Fruit fly (Drosophila melanogaster) whole organism, embryonic: ENCODE data around the gene Lcp65Ag2.

Experiments
- Atf6 ChIP-seq: fragments of 200-800 bp; sonication (Bioruptor generic); IDR thresholded peaks from 2 replicates; pipeline ENCODE4 v1.3.6; 2022; ENCODE audit warnings: missing biosample characterization, missing genetic modification characterization
- Bteb2 ChIP-seq: fragments of 200-800 bp; sonication (Bioruptor generic); optimal IDR thresholded peaks from 2 replicates; lab custom pipeline; 2016; ENCODE audit warnings: missing biosample characterization, missing genetic modification characterization
- CG10274 ChIP-seq: fragments of 200-800 bp; sonication (Bioruptor generic); optimal IDR thresholded peaks from 3 replicates; lab custom pipeline; 2017; ENCODE audit warnings: missing biosample characterization, mild to moderate bottlenecking, missing genetic modification characterization
- CG10431 ChIP-seq: fragments of 200-800 bp; sonication (Bioruptor generic); optimal IDR thresholded peaks from 3 replicates; lab custom pipeline; 2018; ENCODE audit warnings: missing biosample characterization, mild to moderate bottlenecking, missing genetic modification characterization
- CG10565 ChIP-seq: fragments of 200-800 bp; sonication (Bioruptor generic); optimal IDR thresholded peaks from 3 replicates; lab custom pipeline; 2016; ENCODE audit warnings: missing biosample characterization, mild to moderate bottlenecking, missing genetic modification characterization
- CG10654 ChIP-seq: fragments of 200-800 bp; sonication (Bioruptor generic); optimal IDR thresholded peaks from 2 replicates; lab custom pipeline; 2016; ENCODE audit warnings: missing biosample characterization, missing genetic modification characterization
- CG11456 ChIP-seq: fragments of 200-800 bp; sonication (Bioruptor generic); IDR thresholded peaks from 3 replicates; pipeline ENCODE4 v1.3.6; 2022; ENCODE audit warnings: missing biosample characterization, missing genetic modification characterization
- CG14965 ChIP-seq: fragments of 200-800 bp; sonication (Bioruptor generic); optimal IDR thresholded peaks from 2 replicates; lab custom pipeline; 2016; ENCODE audit warnings: missing biosample characterization, missing genetic modification characterization, borderline replicate concordance
- CG16863 ChIP-seq: fragments of 200-800 bp; sonication (Bioruptor generic); optimal IDR thresholded peaks from 3 replicates; lab custom pipeline; 2016; ENCODE audit warnings: missing biosample characterization, missing genetic modification characterization
- CG17328 ChIP-seq: fragments of 200-800 bp; sonication (Bioruptor generic); IDR thresholded peaks from 2 replicates; pipeline ENCODE4 v1.3.6; 2022; ENCODE audit warnings: missing biosample characterization, missing genetic modification characterization
- CG17361 ChIP-seq: fragments of 200-800 bp; sonication (Bioruptor generic); IDR thresholded peaks from 3 replicates; pipeline ENCODE4 v1.3.6; 2022; ENCODE audit warnings: missing biosample characterization, missing genetic modification characterization
- CG18599 ChIP-seq: fragments of 200-800 bp; sonication (Bioruptor generic); optimal IDR thresholded peaks from 3 replicates; lab custom pipeline; 2017; ENCODE audit warnings: missing biosample characterization, missing genetic modification characterization, mild to moderate bottlenecking, moderate library complexity, missing genetic modification reagents
- CG18764 ChIP-seq: fragments of 200-800 bp; sonication (Bioruptor generic); optimal IDR thresholded peaks from 3 replicates; lab custom pipeline; 2016; ENCODE audit warnings: missing biosample characterization, missing genetic modification characterization
- CG2120 ChIP-seq: fragments of 200-800 bp; sonication (Bioruptor generic); optimal IDR thresholded peaks from 3 replicates; lab custom pipeline; 2016; ENCODE audit warnings: missing biosample characterization, missing genetic modification characterization
- CG2199 ChIP-seq: fragments of 200-800 bp; sonication (Bioruptor generic); IDR thresholded peaks from 3 replicates; pipeline ENCODE4 v1.3.6; 2022; ENCODE audit warnings: missing biosample characterization, missing genetic modification characterization
- CG3281 ChIP-seq: fragments of 200-800 bp; sonication (Bioruptor generic); optimal IDR thresholded peaks from 3 replicates; lab custom pipeline; 2017; ENCODE audit warnings: missing biosample characterization, mild to moderate bottlenecking, missing genetic modification characterization
- CG33213 ChIP-seq: fragments of 200-800 bp; sonication (Bioruptor generic); optimal IDR thresholded peaks from 3 replicates; lab custom pipeline; 2016; ENCODE audit warnings: missing biosample characterization, missing genetic modification characterization
- CG3407 ChIP-seq: fragments of 200-800 bp; sonication (Bioruptor generic); optimal IDR thresholded peaks from 2 replicates; lab custom pipeline; 2018; ENCODE audit warnings: missing biosample characterization, mild to moderate bottlenecking, missing genetic modification characterization
- CG4730 ChIP-seq: fragments of 200-800 bp; sonication (Bioruptor generic); IDR thresholded peaks from 2 replicates; pipeline ENCODE4 v1.3.6; 2022; ENCODE audit warnings: missing biosample characterization, missing genetic modification characterization
- D19A ChIP-seq: fragments of 200-800 bp; optimal IDR thresholded peaks from 3 replicates; lab custom pipeline; 2019; ENCODE audit warnings: missing biosample characterization, mild to moderate bottlenecking, missing genetic modification characterization, moderate library complexity
- Dad ChIP-seq: fragments of 200-800 bp; sonication (Bioruptor generic); optimal IDR thresholded peaks from 3 replicates; lab custom pipeline; 2016; ENCODE audit warnings: missing biosample characterization, missing genetic modification characterization
- Deaf1 ChIP-seq: fragments of 200-800 bp; optimal IDR thresholded peaks from 3 replicates; lab custom pipeline; 2019; ENCODE audit warnings: missing biosample characterization, mild to moderate bottlenecking, missing genetic modification characterization, moderate library complexity
- Dip2 ChIP-seq: fragments of 200-800 bp; sonication (Bioruptor generic); IDR thresholded peaks from 2 replicates; pipeline ENCODE4 v1.3.6; 2022; ENCODE audit warnings: missing biosample characterization, missing genetic modification characterization
- Dp ChIP-seq: fragments of 200-800 bp; sonication (Bioruptor generic); optimal IDR thresholded peaks from 2 replicates; lab custom pipeline; 2018; ENCODE audit warnings: missing biosample characterization, mild to moderate bottlenecking, missing genetic modification characterization, moderate library complexity
- Eip74EF ChIP-seq, 2 experiments: fragments of 200-800 bp in 1 of 2; fragments of >200 bp in 1 of 2; sonication (Bioruptor generic) in 1 of 2; optimal IDR thresholded peaks; 2 replicates each; lab custom pipeline; 2017 to 2019; ENCODE audit warnings: missing biosample characterization in 2 of 2, missing genetic modification characterization in 2 of 2, mild to moderate bottlenecking in 1 of 2, moderate library complexity in 1 of 2
- Ets65A ChIP-seq: fragments of 200-800 bp; sonication (Bioruptor generic); peaks from one replicate; lab custom pipeline; 2016; ENCODE audit warnings: missing biosample characterization, missing genetic modification characterization
- HLH3B ChIP-seq: fragments of 200-800 bp; sonication (Bioruptor generic); IDR thresholded peaks from 2 replicates; pipeline ENCODE4 v1.3.6; 2022; ENCODE audit warnings: missing biosample characterization, missing genetic modification characterization
- Neu2 ChIP-seq: fragments of 200-800 bp; sonication (Bioruptor generic); optimal IDR thresholded peaks from 3 replicates; lab custom pipeline; 2016; ENCODE audit warnings: missing biosample characterization, missing genetic modification characterization, borderline replicate concordance
- Rx ChIP-seq: fragments of 200-800 bp; sonication (Bioruptor generic); IDR thresholded peaks from 2 replicates; pipeline ENCODE4 v1.3.6; 2022; ENCODE audit warnings: missing biosample characterization, missing genetic modification characterization
- Sox102F ChIP-seq: fragments of 200-800 bp; sonication (Bioruptor generic); optimal IDR thresholded peaks from 2 replicates; lab custom pipeline; 2018; ENCODE audit warnings: missing biosample characterization, mild to moderate bottlenecking, missing genetic modification characterization, moderate library complexity
- Trl ChIP-seq, 3 experiments: fragments of >200 bp in 2 of 3; fragments of 200-800 bp in 1 of 3; sonication (Bioruptor generic) in 1 of 3; optimal IDR thresholded peaks; 2 replicates in 1 of 3; 3 replicates in 2 of 3; lab custom pipeline; 2016 to 2017; ENCODE audit warnings: missing biosample characterization in 1 of 3, missing genetic modification characterization in 1 of 3
- al ChIP-seq: fragments of 200-800 bp; sonication (Bioruptor generic); IDR thresholded peaks from 2 replicates; pipeline ENCODE4 v1.3.6; 2022; ENCODE audit warnings: missing biosample characterization, missing genetic modification characterization
- amos ChIP-seq: fragments of 200-800 bp; sonication (Bioruptor generic); IDR thresholded peaks from 2 replicates; pipeline ENCODE4 v1.3.6; 2022; ENCODE audit warnings: missing biosample characterization, missing genetic modification characterization; ENCODE audit not compliant: partially characterized antibody
- ato ChIP-seq: fragments of 200-800 bp; sonication (Bioruptor generic); IDR thresholded peaks from 2 replicates; pipeline ENCODE4 v1.3.6; 2022; ENCODE audit warnings: missing biosample characterization, missing genetic modification characterization; ENCODE audit not compliant: partially characterized antibody
- cg ChIP-seq: fragments of 200-800 bp; sonication (Bioruptor generic); optimal IDR thresholded peaks from 3 replicates; lab custom pipeline; 2019; ENCODE audit warnings: missing biosample characterization, mild to moderate bottlenecking, missing genetic modification characterization, moderate library complexity
- ci ChIP-seq: fragments of 200-800 bp; sonication (Bioruptor generic); IDR thresholded peaks from 3 replicates; pipeline ENCODE4 v1.3.6; 2022; ENCODE audit warnings: missing biosample characterization, missing genetic modification characterization
- crc ChIP-seq: fragments of 200-800 bp; sonication (Bioruptor generic); optimal IDR thresholded peaks from 2 replicates; lab custom pipeline; 2016; ENCODE audit warnings: missing biosample characterization, missing genetic modification characterization
- dan ChIP-seq: fragments of 200-800 bp; sonication (Bioruptor generic); IDR thresholded peaks from 2 replicates; pipeline ENCODE4 v1.3.6; 2022; ENCODE audit warnings: missing biosample characterization, missing genetic modification characterization
- dmrt11E ChIP-seq: fragments of 200-800 bp; sonication (Bioruptor generic); optimal IDR thresholded peaks from 3 replicates; lab custom pipeline; 2018; ENCODE audit warnings: missing biosample characterization, mild to moderate bottlenecking, missing genetic modification characterization, moderate library complexity
- eyg ChIP-seq: fragments of 200-800 bp; sonication (Bioruptor generic); optimal IDR thresholded peaks from 3 replicates; lab custom pipeline; 2016; ENCODE audit warnings: missing biosample characterization, missing genetic modification characterization
- gcm ChIP-seq: fragments of 200-800 bp; sonication (Bioruptor generic); optimal IDR thresholded peaks from 2 replicates; lab custom pipeline; 2019; ENCODE audit warnings: missing biosample characterization, mild to moderate bottlenecking, missing genetic modification characterization, moderate library complexity
- ind ChIP-seq: fragments of 200-800 bp; sonication (Bioruptor generic); optimal IDR thresholded peaks from 3 replicates; lab custom pipeline; 2016; ENCODE audit warnings: missing biosample characterization, missing genetic modification characterization
- nmo ChIP-seq: fragments of 200-800 bp; sonication (Bioruptor generic); optimal IDR thresholded peaks from 2 replicates; lab custom pipeline; 2018; ENCODE audit warnings: missing biosample characterization, mild to moderate bottlenecking, missing genetic modification characterization, moderate library complexity
- pzg ChIP-seq: fragments of 200-800 bp; sonication (Bioruptor generic); optimal IDR thresholded peaks from 3 replicates; lab custom pipeline; 2018; ENCODE audit warnings: missing biosample characterization, mild to moderate bottlenecking, missing genetic modification characterization, moderate library complexity
- schlank ChIP-seq: fragments of 200-800 bp; sonication (Bioruptor generic); optimal IDR thresholded peaks from 2 replicates; lab custom pipeline; 2018; ENCODE audit warnings: missing biosample characterization, mild to moderate bottlenecking, missing genetic modification characterization
- seq ChIP-seq: fragments of 200-800 bp; sonication (Bioruptor generic); IDR thresholded peaks from 2 replicates; pipeline ENCODE4 v1.3.6; 2022; ENCODE audit warnings: missing biosample characterization, missing genetic modification characterization
- tx ChIP-seq: fragments of 200-800 bp; sonication (Bioruptor generic); optimal IDR thresholded peaks from 2 replicates; lab custom pipeline; 2016; ENCODE audit warnings: missing biosample characterization, missing genetic modification characterization
- vvl ChIP-seq: fragments of 200-800 bp; sonication (Bioruptor generic); IDR thresholded peaks from 2 replicates; pipeline ENCODE4 v1.3.6; 2022; ENCODE audit warnings: missing biosample characterization, missing genetic modification characterization
- wor ChIP-seq: fragments of 200-800 bp; sonication (Bioruptor generic); IDR thresholded peaks from 2 replicates; pipeline ENCODE4 v1.3.6; 2022; ENCODE audit warnings: missing biosample characterization, missing genetic modification characterization

The Lcp65Ag2 gene

DNA sequence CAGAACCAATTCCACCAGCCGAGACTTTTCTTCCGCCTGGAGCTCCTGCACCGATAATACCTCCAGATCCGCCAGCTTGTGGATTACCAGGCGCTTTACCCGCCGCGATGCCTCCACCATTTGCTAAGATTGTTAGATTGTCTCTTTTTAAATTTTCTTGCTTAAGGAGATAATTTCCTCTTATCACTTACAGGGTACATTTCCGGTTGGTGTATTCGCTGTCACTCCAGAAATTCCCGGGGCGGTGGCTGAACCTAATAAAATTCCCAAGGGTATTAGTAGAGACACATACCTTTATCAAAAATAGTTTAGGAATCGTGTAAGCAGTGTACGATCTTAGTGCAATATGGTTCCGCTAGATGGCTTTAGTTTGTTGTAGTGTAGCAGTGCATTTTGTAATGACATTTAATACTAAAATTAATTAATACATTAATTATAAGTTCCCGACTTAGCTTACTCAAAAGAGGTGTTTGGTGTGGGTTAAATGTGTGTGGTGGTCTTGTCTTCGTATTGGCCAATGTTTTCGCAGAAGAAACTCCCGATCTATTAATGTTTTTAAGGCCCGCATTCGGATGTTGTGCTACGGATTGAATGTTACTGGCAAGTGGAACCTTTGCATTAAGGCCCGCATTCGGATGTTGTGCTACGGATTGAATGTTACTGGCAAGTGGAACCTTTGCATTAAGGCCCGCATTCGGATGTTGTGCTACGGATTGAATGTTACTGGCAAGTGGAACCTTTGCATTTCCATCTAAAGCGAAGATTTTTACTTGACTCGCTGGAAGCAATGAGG lies 8.6 kb downstream of the Lcp65Ag2 start (continued):
- TF ChIP-seq Atf6: peak; percentile 71
- TF ChIP-seq amos: no peak
- peak; percentile 75; the same call in 2 of the 3 replicates for TF ChIP-seq CG2199 (GFP tag; lab: Robert Waterston, UW)
- TF ChIP-seq CG10654 (GFP tag; lab: Kevin White, UChicago): peak; percentile 75
- TF ChIP-seq pzg (GFP tag; lab: Kevin White, UChicago): peak; percentile 17
- TF ChIP-seq cg (GFP tag; lab: Kevin White, UChicago): no peak
- peak; percentile 3 for TF ChIP-seq Deaf1 (tag; lab: Kevin White, UChicago)
- TF ChIP-seq Sox102F (GFP tag; lab: Kevin White, UChicago): peak; percentile 26
- peak; percentile 20 for TF ChIP-seq ind (GFP tag; lab: Kevin White, UChicago)
- TF ChIP-seq CG33213 (GFP tag; lab: Kevin White, UChicago): peak; percentile 82
- no peak for TF ChIP-seq Dip2 (GFP tag; lab: Robert Waterston, UW)
- no peak for TF ChIP-seq Dp (GFP tag; lab: Kevin White, UChicago)
- TF ChIP-seq CG3281 (GFP tag; lab: Kevin White, UChicago): peak; percentile 84
- no peak for TF ChIP-seq ato (GFP tag; lab: Robert Waterston, UW)
- peak; percentile 63 for TF ChIP-seq crc (GFP tag; lab: Kevin White, UChicago)
- TF ChIP-seq CG18599 (GFP tag; lab: Kevin White, UChicago): peak; percentile 79
- peak; percentile 73 for TF ChIP-seq al (GFP tag; lab: Robert Waterston, UW)
- TF ChIP-seq CG10274 (GFP tag; lab: Kevin White, UChicago): peak; percentile 69
- peak; percentile 29 for TF ChIP-seq nmo (GFP tag; lab: Kevin White, UChicago)
- peak; percentile 19; the same call in 1 of the 2 replicates for TF ChIP-seq CG4730 (GFP tag; lab: Robert Waterston, UW)
- no peak for TF ChIP-seq Neu2
- peak; percentile 23 for TF ChIP-seq CG14965 (GFP tag; lab: Kevin White, UChicago)
- TF ChIP-seq CG11456: peak; percentile 91; the same call in 2 of the 3 replicates
- peak; percentile 25 for TF ChIP-seq CG16863 (GFP tag; lab: Kevin White, UChicago)
- TF ChIP-seq Dad (GFP tag; lab: Kevin White, UChicago): peak; percentile 81
- no peak for TF ChIP-seq dan (GFP tag; lab: Robert Waterston, UW)
- TF ChIP-seq D19A (tag; lab: Kevin White, UChicago): peak; percentile 24
- peak; percentile 77 for TF ChIP-seq schlank (tag; lab: Kevin White, UChicago)
- TF ChIP-seq CG2120: no peak
- peak; percentile 81 for TF ChIP-seq Rx (GFP tag; lab: Robert Waterston, UW)
- TF ChIP-seq gcm (GFP tag; lab: Kevin White, UChicago): peak; percentile 54
- peak; percentile 96 for TF ChIP-seq vvl (GFP tag; lab: Robert Waterston, UW)
- TF ChIP-seq CG3407 (GFP tag; lab: Kevin White, UChicago): peak; percentile 68
- no peak for TF ChIP-seq Bteb2 (GFP tag; lab: Kevin White, UChicago)
- TF ChIP-seq wor (GFP tag; lab: Robert Waterston, UW): peak; percentile 18; the same call in 1 of the 2 replicates
- peak; percentile 49 for TF ChIP-seq dmrt11E
- TF ChIP-seq tx: no peak
- TF ChIP-seq Ets65A (GFP tag; lab: Kevin White, UChicago): peak; percentile 100
- TF ChIP-seq CG10431 (GFP tag; lab: Kevin White, UChicago): peak; percentile 54
- peak; percentile 98 for TF ChIP-seq ci (GFP tag; lab: Robert Waterston, UW)
- TF ChIP-seq HLH3B (GFP tag; lab: Robert Waterston, UW): peak; percentile 80
- TF ChIP-seq seq: peak; percentile 79
- peak; percentile 82 for TF ChIP-seq eyg (GFP tag; lab: Kevin White, UChicago)
- TF ChIP-seq CG18764 (GFP tag; lab: Kevin White, UChicago): peak; percentile 67
- TF ChIP-seq CG17361 (GFP tag; lab: Robert Waterston, UW): peak; percentile 66
- peak; percentile 89 for TF ChIP-seq CG17328
- no peak for TF ChIP-seq Trl (optimal IDR thresholded peaks at IDR 0.05; lab: Kevin White, UChicago)
- TF ChIP-seq Trl (GFP tag; optimal IDR thresholded peaks at IDR 0.05; lab: Kevin White, UChicago): peak; percentile 71
- peak in 1 of 2 experiments; percentile 63 for TF ChIP-seq Eip74EF (GFP tag; optimal IDR thresholded peaks at IDR 0.05; lab: Kevin White, UChicago)
- TF ChIP-seq CG10565 (GFP tag; lab: Kevin White, UChicago): peak; percentile 24
